Worm (Caenorhabditis elegans) whole organism, late embryonic: Measurements from ENCODE around the gene ethe-1.

Experiments used
- C08G9.2 ChIP-seq: sonication (generic microtip); optimal IDR thresholded peaks from 2 replicates; lab custom pipeline; 2016; ENCODE audit warnings: mild to moderate bottlenecking, missing genetic modification characterization, moderate library complexity, missing compliant biosample characterization
- K02D7.2 ChIP-seq: sonication (generic microtip); optimal IDR thresholded peaks from 2 replicates; lab custom pipeline; 2017; ENCODE audit warnings: mild to moderate bottlenecking, missing genetic modification characterization, missing compliant biosample characterization
- T23F11.4 ChIP-seq: fragments of 200-800 bp; sonication (Bioruptor generic); optimal IDR thresholded peaks from 2 replicates; lab custom pipeline; 2018; ENCODE audit warnings: mild to moderate bottlenecking, missing genetic modification characterization, missing compliant biosample characterization
- Y22D7AL.16 ChIP-seq: sonication (generic microtip); optimal IDR thresholded peaks from 2 replicates; lab custom pipeline; 2016; ENCODE audit warnings: missing genetic modification characterization, missing compliant biosample characterization
- ahr-1 ChIP-seq: sonication (generic microtip); optimal IDR thresholded peaks from 2 replicates; lab custom pipeline; 2016; ENCODE audit warnings: missing genetic modification characterization, missing compliant biosample characterization
- ceh-14 ChIP-seq: sonication (generic microtip); optimal IDR thresholded peaks from 2 replicates; lab custom pipeline; 2016; ENCODE audit warnings: missing genotype, missing genetic modification characterization, missing compliant biosample characterization
- ceh-19 ChIP-seq: fragments of 200-800 bp; sonication (Bioruptor generic); optimal IDR thresholded peaks from 2 replicates; lab custom pipeline; 2018; ENCODE audit warnings: mild to moderate bottlenecking, missing genetic modification characterization, missing compliant biosample characterization
- ceh-22 ChIP-seq: sonication (generic microtip); optimal IDR thresholded peaks from 2 replicates; lab custom pipeline; 2017; ENCODE audit warnings: missing biosample characterization, missing genetic modification characterization
- ceh-24 ChIP-seq: sonication (generic microtip); optimal IDR thresholded peaks from 2 replicates; lab custom pipeline; 2016; ENCODE audit warnings: mild to moderate bottlenecking, missing genetic modification characterization, missing compliant biosample characterization
- ceh-30 ChIP-seq: fragments of 150-350 bp; optimal IDR thresholded peaks from 2 replicates; lab custom pipeline; 2014; ENCODE audit warnings: missing biosample characterization, missing genetic modification characterization
- ceh-31 ChIP-seq: sonication (generic microtip); optimal IDR thresholded peaks from 2 replicates; lab custom pipeline; 2016; ENCODE audit warnings: missing genetic modification characterization, missing compliant biosample characterization
- ceh-34 ChIP-seq: sonication (generic microtip); optimal IDR thresholded peaks from 2 replicates; lab custom pipeline; 2016; ENCODE audit warnings: mild to moderate bottlenecking, missing genetic modification characterization, missing compliant biosample characterization
- ceh-45 ChIP-seq: fragments of 200-800 bp; sonication (Bioruptor generic); IDR thresholded peaks from 2 replicates; pipeline ENCODE4 v1.3.6; 2022; ENCODE audit warnings: missing genetic modification reagents, missing genetic modification characterization, missing compliant biosample characterization
- ceh-6 ChIP-seq: fragments of 200-800 bp; sonication (Bioruptor generic); optimal IDR thresholded peaks from 2 replicates; lab custom pipeline; 2018; ENCODE audit warnings: mild to moderate bottlenecking, missing genetic modification characterization, missing compliant biosample characterization
- ceh-9 ChIP-seq: sonication (generic microtip); optimal IDR thresholded peaks from 2 replicates; lab custom pipeline; 2016; ENCODE audit warnings: mild to moderate bottlenecking, missing genetic modification characterization, inconsistent platforms, missing compliant biosample characterization
- elt-2 ChIP-seq: sonication (generic microtip); optimal IDR thresholded peaks from 2 replicates; lab custom pipeline; 2016; ENCODE audit warnings: missing genetic modification reagents, missing genetic modification characterization, missing compliant biosample characterization
- ets-4 ChIP-seq: sonication (generic microtip); optimal IDR thresholded peaks from 2 replicates; lab custom pipeline; 2016; ENCODE audit warnings: missing genetic modification characterization, missing compliant biosample characterization
- fax-1 ChIP-seq: sonication (generic microtip); optimal IDR thresholded peaks from 2 replicates; lab custom pipeline; 2016; ENCODE audit warnings: missing genotype, missing genetic modification characterization, missing compliant biosample characterization
- fkh-10 ChIP-seq: fragments of 150-350 bp; optimal IDR thresholded peaks from 2 replicates; lab custom pipeline; 2014; ENCODE audit warnings: missing biosample characterization, missing genetic modification reagents, missing genetic modification characterization
- gmeb-2 ChIP-seq: sonication (generic microtip); optimal IDR thresholded peaks from 2 replicates; lab custom pipeline; 2016; ENCODE audit warnings: missing genetic modification characterization, inconsistent platforms, missing compliant biosample characterization
- hlh-13 ChIP-seq: fragments of 200-800 bp; sonication (Bioruptor generic); optimal IDR thresholded peaks from 2 replicates; lab custom pipeline; 2018; ENCODE audit warnings: mild to moderate bottlenecking, missing genetic modification characterization, missing compliant biosample characterization
- hlh-15 ChIP-seq: sonication (generic microtip); optimal IDR thresholded peaks from 2 replicates; lab custom pipeline; 2016; ENCODE audit warnings: missing genetic modification characterization, missing compliant biosample characterization
- hlh-30 ChIP-seq: sonication (generic microtip); optimal IDR thresholded peaks from 2 replicates; lab custom pipeline; 2017; ENCODE audit warnings: antibody characterized with exemption, missing genetic modification characterization, missing compliant biosample characterization; ENCODE audit not compliant: insufficient read depth
- hlh-6 ChIP-seq: sonication (generic microtip); optimal IDR thresholded peaks from 2 replicates; lab custom pipeline; 2016; ENCODE audit warnings: missing genotype, missing genetic modification characterization, missing compliant biosample characterization
- lim-6 ChIP-seq: sonication (generic microtip); optimal IDR thresholded peaks from 2 replicates; lab custom pipeline; 2016; ENCODE audit warnings: missing genetic modification characterization, missing compliant biosample characterization
- lin-11 ChIP-seq: fragments of 200-800 bp; sonication (Bioruptor generic); optimal IDR thresholded peaks from 2 replicates; lab custom pipeline; 2018; ENCODE audit warnings: mild to moderate bottlenecking, missing genetic modification characterization, missing compliant biosample characterization
- madf-2 ChIP-seq: sonication (generic microtip); optimal IDR thresholded peaks from 2 replicates; lab custom pipeline; 2017; ENCODE audit warnings: missing genetic modification characterization, missing compliant biosample characterization
- nfya-1 ChIP-seq: sonication (generic microtip); optimal IDR thresholded peaks from 2 replicates; lab custom pipeline; 2017; ENCODE audit warnings: missing genetic modification characterization, mild to moderate bottlenecking, missing compliant biosample characterization, antibody characterized with exemption, moderate library complexity
- nhr-11 ChIP-seq: fragments of 150-350 bp; optimal IDR thresholded peaks from 2 replicates; lab custom pipeline; 2014; ENCODE audit warnings: missing biosample characterization, missing genetic modification characterization
- nhr-232 ChIP-seq: sonication (generic microtip); optimal IDR thresholded peaks from 2 replicates; lab custom pipeline; 2016; ENCODE audit warnings: missing genetic modification characterization, missing compliant biosample characterization
- odd-2 ChIP-seq: sonication (generic microtip); optimal IDR thresholded peaks from 2 replicates; lab custom pipeline; 2017; ENCODE audit warnings: antibody characterized with exemption, mild to moderate bottlenecking, missing genetic modification characterization, missing compliant biosample characterization
- pat-9 ChIP-seq: fragments of 200-800 bp; sonication (Bioruptor generic); optimal IDR thresholded peaks from 2 replicates; lab custom pipeline; 2018; ENCODE audit warnings: mild to moderate bottlenecking, missing genetic modification characterization, moderate library complexity, missing compliant biosample characterization
- pax-1 ChIP-seq: fragments of 150-350 bp; optimal IDR thresholded peaks from 2 replicates; lab custom pipeline; 2014; ENCODE audit warnings: missing biosample characterization, missing genetic modification characterization
- pha-4 ChIP-seq: fragments of 150-350 bp; optimal IDR thresholded peaks from 2 replicates; lab custom pipeline; 2018; ENCODE audit warnings: missing biosample characterization, missing genetic modification reagents, missing genetic modification characterization
- ref-2 ChIP-seq: sonication (generic microtip); optimal IDR thresholded peaks from 2 replicates; lab custom pipeline; 2016; ENCODE audit warnings: missing genetic modification characterization, missing compliant biosample characterization
- rnt-1 ChIP-seq: sonication (generic microtip); optimal IDR thresholded peaks from 2 replicates; lab custom pipeline; 2016; ENCODE audit warnings: missing genetic modification characterization, missing compliant biosample characterization
- sdc-2 ChIP-seq: sonication (generic microtip); optimal IDR thresholded peaks from 2 replicates; lab custom pipeline; 2016; ENCODE audit warnings: missing genotype, missing genetic modification characterization, missing compliant biosample characterization
- sox-2 ChIP-seq: fragments of 200-800 bp; sonication (Bioruptor generic); IDR thresholded peaks from 2 replicates; pipeline ENCODE4 v1.3.6; 2022; ENCODE audit warnings: missing genetic modification reagents, missing genetic modification characterization, missing compliant biosample characterization
- syd-9 ChIP-seq: sonication (generic microtip); optimal IDR thresholded peaks from 2 replicates; lab custom pipeline; 2016; ENCODE audit warnings: mild to moderate bottlenecking, missing genetic modification characterization, moderate library complexity, missing compliant biosample characterization
- tbx-2 ChIP-seq: sonication (generic microtip); optimal IDR thresholded peaks from 2 replicates; lab custom pipeline; 2016; ENCODE audit warnings: missing genetic modification characterization, missing compliant biosample characterization
- ttx-3 ChIP-seq: sonication (generic microtip); optimal IDR thresholded peaks from 2 replicates; lab custom pipeline; 2016; ENCODE audit warnings: missing genetic modification reagents, missing genetic modification characterization, missing compliant biosample characterization
- unc-55 ChIP-seq: sonication (generic microtip); optimal IDR thresholded peaks from 2 replicates; lab custom pipeline; 2017; ENCODE audit warnings: missing biosample characterization, missing genetic modification reagents, missing genetic modification characterization
- unc-86 ChIP-seq: sonication (generic microtip); optimal IDR thresholded peaks from 2 replicates; lab custom pipeline; 2016; ENCODE audit warnings: missing genetic modification characterization, missing compliant biosample characterization
- zip-5 ChIP-seq: sonication (generic microtip); optimal IDR thresholded peaks from 2 replicates; lab custom pipeline; 2016; ENCODE audit warnings: missing genetic modification characterization, missing compliant biosample characterization

Gene ethe-1

ce11 chrIV:9513360-9513777 lies 4.8 kb upstream of the ethe-1 start:
- TF ChIP-seq hlh-30 (tag; lab: Kevin White, UChicago) (peak; percentile 76), Y22D7AL.16 (no peak), rnt-1 (peak; percentile 15)

ce11 chrIV:9512836-9513235 lies 4.3 kb upstream of the ethe-1 start, which contains the start of gene C33A12.3:
Gene C33A12.3 (minus strand): TSS chrIV:9513002.
- no peak for TF ChIP-seq pax-1 (tag; lab: Kevin White, UChicago)
- no peak for TF ChIP-seq nhr-11 (tag; lab: Kevin White, UChicago)
- no peak for TF ChIP-seq ceh-24 (tag; lab: Kevin White, UChicago)
- TF ChIP-seq ref-2 (tag; lab: Kevin White, UChicago) = no peak
- no peak for TF ChIP-seq elt-2 (tag; lab: Kevin White, UChicago)

- TF ChIP-seq ceh-24 (tag; lab: Kevin White, UChicago) (no peak), elt-2 (tag; lab: Kevin White, UChicago) (no peak), ceh-34 (tag; lab: Kevin White, UChicago) (no peak), nhr-232 (tag; lab: Kevin White, UChicago) (no peak), ceh-31 (tag; lab: Kevin White, UChicago) (no peak), ceh-45 (GFP tag; lab: Robert Waterston, UW) (no peak), ceh-9 (tag; lab: Kevin White, UChicago) (no peak), ceh-14 (tag; lab: Kevin White, UChicago) (no peak), lim-6 (tag; lab: Kevin White, UChicago) (no peak), ceh-19 (GFP tag; lab: Kevin White, UChicago) (no peak), madf-2 (tag; lab: Kevin White, UChicago) (no peak), ttx-3 (no peak), sdc-2 (no peak), ceh-30 (tag; lab: Kevin White, UChicago) (no peak), hlh-6 (tag; lab: Kevin White, UChicago) (no peak), unc-55 (GFP tag; lab: Kevin White, UChicago) (no peak), zip-5 (tag; lab: Kevin White, UChicago) (no peak), tbx-2 (tag; lab: Kevin White, UChicago) (no peak), fax-1 (tag; lab: Kevin White, UChicago) (no peak)
- TF ChIP-seq, all 69 proteins: peak for 0
Observed at ce11 chrIV:9511640-9512039, 3.1 kb upstream of the ethe-1 start.

- TF ChIP-seq hlh-30 (tag; lab: Kevin White, UChicago) (no peak), ceh-6 (GFP tag; lab: Kevin White, UChicago) (no peak), ets-4 (tag; lab: Kevin White, UChicago) (no peak), ceh-24 (tag; lab: Kevin White, UChicago) (no peak), ceh-22 (tag; lab: Kevin White, UChicago) (no peak), elt-2 (tag; lab: Kevin White, UChicago) (no peak), T23F11.4 (GFP tag; lab: Kevin White, UChicago) (no peak), ceh-34 (tag; lab: Kevin White, UChicago) (no peak), nfya-1 (tag; lab: Kevin White, UChicago) (peak; percentile 69), syd-9 (tag; lab: Kevin White, UChicago) (no peak), unc-55 (GFP tag; lab: Kevin White, UChicago) (peak; percentile 27), ceh-14 (tag; lab: Kevin White, UChicago) (no peak), fkh-10 (GFP tag; lab: Kevin White, UChicago) (no peak), zip-5 (tag; lab: Kevin White, UChicago) (no peak), odd-2 (tag; lab: Kevin White, UChicago) (no peak), pat-9 (tag; lab: Kevin White, UChicago) (no peak), unc-86 (tag; lab: Kevin White, UChicago) (no peak), Y22D7AL.16 (no peak), C08G9.2 (tag; lab: Kevin White, UChicago) (no peak), lin-11 (tag; lab: Kevin White, UChicago) (no peak), hlh-6 (tag; lab: Kevin White, UChicago) (no peak), ahr-1 (no peak), sox-2 (no peak), tbx-2 (tag; lab: Kevin White, UChicago) (no peak), fax-1 (tag; lab: Kevin White, UChicago) (no peak), pha-4 (tag; lab: Kevin White, UChicago) (no peak), K02D7.2 (no peak), ceh-45 (GFP tag; lab: Robert Waterston, UW) (no peak), hlh-13 (GFP tag; lab: Kevin White, UChicago) (no peak), madf-2 (tag; lab: Kevin White, UChicago) (no peak), gmeb-2 (tag; lab: Kevin White, UChicago) (no peak), sdc-2 (peak; percentile 7), hlh-15 (tag; lab: Kevin White, UChicago) (no peak), ceh-31 (tag; lab: Kevin White, UChicago) (peak; percentile 31)
Observed at ce11 chrIV:9511221-9511638, 2.7 kb upstream of the ethe-1 start.
